Fruit fly (Drosophila melanogaster) whole organism, embryonic: ENCODE measurements around the gene CG31908.

Source experiments
- Adf1 ChIP-seq: fragments of 200-800 bp; sonication (Bioruptor generic); IDR thresholded peaks from 2 replicates; pipeline ENCODE4 v1.3.6; 2022; ENCODE audit warnings: missing biosample characterization, missing genetic modification characterization
- B-H2 ChIP-seq: fragments of 200-800 bp; sonication (Bioruptor generic); optimal IDR thresholded peaks from 2 replicates; lab custom pipeline; 2018; ENCODE audit warnings: missing biosample characterization, mild to moderate bottlenecking, missing genetic modification characterization
- BEAF-32 ChIP-seq: fragments of 200-800 bp; sonication (Bioruptor generic); optimal IDR thresholded peaks from 3 replicates; lab custom pipeline; 2017; ENCODE audit warnings: missing biosample characterization, missing genetic modification characterization, mild to moderate bottlenecking, moderate library complexity, missing genetic modification reagents
- CG11398 ChIP-seq: fragments of 200-800 bp; sonication (Bioruptor generic); optimal IDR thresholded peaks from 2 replicates; lab custom pipeline; 2016; ENCODE audit warnings: missing biosample characterization, missing genetic modification characterization
- CG11504 ChIP-seq: fragments of 200-800 bp; sonication (Bioruptor generic); optimal IDR thresholded peaks from 3 replicates; lab custom pipeline; 2019; ENCODE audit warnings: missing biosample characterization, mild to moderate bottlenecking, missing genetic modification characterization, moderate library complexity
- CG12391 ChIP-seq: fragments of 200-800 bp; sonication (Bioruptor generic); optimal IDR thresholded peaks from 3 replicates; lab custom pipeline; 2018; ENCODE audit warnings: missing biosample characterization, mild to moderate bottlenecking, missing genetic modification characterization, moderate library complexity
- CG13287 ChIP-seq: fragments of 200-800 bp; sonication (Bioruptor generic); IDR thresholded peaks from 2 replicates; pipeline ENCODE4 v1.3.6; 2022; ENCODE audit warnings: missing biosample characterization, missing genetic modification characterization; ENCODE audit not compliant: partially characterized antibody
- CG14667 ChIP-seq: fragments of 200-800 bp; sonication (Bioruptor generic); IDR thresholded peaks from 2 replicates; pipeline ENCODE4 v1.3.6; 2022; ENCODE audit warnings: missing biosample characterization, missing genetic modification characterization
- CG15479 ChIP-seq: fragments of 200-800 bp; sonication (Bioruptor generic); optimal IDR thresholded peaks from 3 replicates; lab custom pipeline; 2019; ENCODE audit warnings: missing biosample characterization, mild to moderate bottlenecking, missing genetic modification characterization, moderate library complexity
- CG1603 ChIP-seq: fragments of 200-800 bp; sonication (Bioruptor generic); optimal IDR thresholded peaks from 2 replicates; lab custom pipeline; 2019; ENCODE audit warnings: missing biosample characterization, mild to moderate bottlenecking, missing genetic modification characterization, moderate library complexity
- CG18476 ChIP-seq: fragments of 200-800 bp; sonication (Bioruptor generic); optimal IDR thresholded peaks from 2 replicates; lab custom pipeline; 2016; ENCODE audit warnings: missing biosample characterization, mild to moderate bottlenecking, missing genetic modification characterization
- CG2120 ChIP-seq: fragments of 200-800 bp; sonication (Bioruptor generic); optimal IDR thresholded peaks from 3 replicates; lab custom pipeline; 2016; ENCODE audit warnings: missing biosample characterization, missing genetic modification characterization
- CG2678 ChIP-seq: fragments of 200-800 bp; sonication (Bioruptor generic); optimal IDR thresholded peaks from 3 replicates; lab custom pipeline; 2019; ENCODE audit warnings: missing biosample characterization, mild to moderate bottlenecking, missing genetic modification characterization, moderate library complexity
- CG30020 ChIP-seq: fragments of 200-800 bp; optimal IDR thresholded peaks from 2 replicates; lab custom pipeline; 2019; ENCODE audit warnings: missing biosample characterization, mild to moderate bottlenecking, missing genetic modification characterization, moderate library complexity
- CG31441 ChIP-seq: fragments of 200-800 bp; sonication (Bioruptor generic); IDR thresholded peaks from 2 replicates; pipeline ENCODE4 v1.3.6; 2022; ENCODE audit warnings: missing biosample characterization, missing genetic modification characterization
- CG33213 ChIP-seq: fragments of 200-800 bp; sonication (Bioruptor generic); optimal IDR thresholded peaks from 3 replicates; lab custom pipeline; 2016; ENCODE audit warnings: missing biosample characterization, missing genetic modification characterization
- CG33557 ChIP-seq: fragments of 200-800 bp; sonication (Bioruptor generic); optimal IDR thresholded peaks from 2 replicates; lab custom pipeline; 2019; ENCODE audit warnings: missing biosample characterization, mild to moderate bottlenecking, missing genetic modification characterization, moderate library complexity
- CG8924 ChIP-seq: fragments of 200-800 bp; optimal IDR thresholded peaks from 3 replicates; lab custom pipeline; 2019; ENCODE audit warnings: missing biosample characterization, mild to moderate bottlenecking, missing genetic modification characterization, moderate library complexity
- CG9932 ChIP-seq: fragments of 200-800 bp; sonication (Bioruptor generic); IDR thresholded peaks from 2 replicates; pipeline ENCODE4 v1.3.6; 2022; ENCODE audit warnings: missing biosample characterization, missing genetic modification characterization
- E2f2 ChIP-seq: fragments of 200-800 bp; sonication (Bioruptor generic); IDR thresholded peaks from 2 replicates; pipeline ENCODE4 v1.3.6; 2022; ENCODE audit warnings: missing biosample characterization, missing genetic modification characterization
- Ets65A ChIP-seq: fragments of 200-800 bp; sonication (Bioruptor generic); peaks from one replicate; lab custom pipeline; 2016; ENCODE audit warnings: missing biosample characterization, missing genetic modification characterization
- HmgZ ChIP-seq: fragments of 200-800 bp; sonication (Bioruptor generic); optimal IDR thresholded peaks from 2 replicates; lab custom pipeline; 2018; ENCODE audit warnings: missing biosample characterization, mild to moderate bottlenecking, missing genetic modification characterization
- Jarid2 ChIP-seq: fragments of 200-800 bp; sonication (Bioruptor generic); optimal IDR thresholded peaks from 3 replicates; lab custom pipeline; 2017; ENCODE audit warnings: mild to moderate bottlenecking, missing biosample characterization, missing genetic modification reagents, missing genetic modification characterization
- Lhr ChIP-seq: fragments of 200-800 bp; sonication (Bioruptor generic); optimal IDR thresholded peaks from 3 replicates; lab custom pipeline; 2017; ENCODE audit warnings: mild to moderate bottlenecking, missing biosample characterization, missing genetic modification reagents, missing genetic modification characterization
- MBD-R2 ChIP-seq: fragments of 200-800 bp; sonication (Bioruptor generic); IDR thresholded peaks from 2 replicates; pipeline ENCODE4 v1.3.6; 2022; ENCODE audit warnings: missing biosample characterization, missing genetic modification characterization
- MESR4 ChIP-seq: fragments of 200-800 bp; sonication (Bioruptor generic); optimal IDR thresholded peaks from 2 replicates; lab custom pipeline; 2018; ENCODE audit warnings: missing biosample characterization, mild to moderate bottlenecking, missing genetic modification characterization, moderate library complexity
- Myb ChIP-seq: fragments of 200-800 bp; sonication (Bioruptor generic); optimal IDR thresholded peaks from 2 replicates; lab custom pipeline; 2016; ENCODE audit warnings: missing biosample characterization, missing genetic modification characterization
- Sry-β ChIP-seq: fragments of 200-800 bp; sonication (Bioruptor generic); optimal IDR thresholded peaks from 2 replicates; lab custom pipeline; 2018; ENCODE audit warnings: missing biosample characterization, mild to moderate bottlenecking, missing genetic modification characterization, moderate library complexity
- Sry-δ ChIP-seq: fragments of 200-800 bp; sonication (Bioruptor generic); optimal IDR thresholded peaks from 2 replicates; lab custom pipeline; 2016; ENCODE audit warnings: missing biosample characterization, missing genetic modification characterization
- YL-1 ChIP-seq: fragments of 200-800 bp; sonication (Bioruptor generic); optimal IDR thresholded peaks from 3 replicates; lab custom pipeline; 2017; ENCODE audit warnings: missing biosample characterization, mild to moderate bottlenecking, missing genetic modification characterization
- bigmax ChIP-seq: fragments of 200-800 bp; sonication (Bioruptor generic); optimal IDR thresholded peaks from 2 replicates; lab custom pipeline; 2018; ENCODE audit warnings: missing biosample characterization, mild to moderate bottlenecking, missing genetic modification characterization
- croc ChIP-seq: fragments of 200-800 bp; sonication (Bioruptor generic); conservative IDR thresholded peaks from 3 replicates; pipeline ENCODE4 v1.3.6; 2022; ENCODE audit warnings: missing biosample characterization, missing genetic modification characterization
- dm ChIP-seq: fragments of 200-800 bp; sonication (Bioruptor generic); optimal IDR thresholded peaks from 3 replicates; lab custom pipeline; 2016; ENCODE audit warnings: missing biosample characterization, missing genetic modification characterization
- eve ChIP-seq, 2 experiments: fragments of >200 bp; optimal IDR thresholded peaks; 2 replicates each; lab custom pipeline; 2017; ENCODE audit warnings: missing biosample characterization in 2 of 2, missing genetic modification characterization in 2 of 2
- klu ChIP-seq: fragments of 200-800 bp; sonication (Bioruptor generic); IDR thresholded peaks from 2 replicates; pipeline ENCODE4 v1.3.6; 2022; ENCODE audit warnings: missing biosample characterization, missing genetic modification characterization
- lab ChIP-seq: fragments of 200-800 bp; sonication (Bioruptor generic); optimal IDR thresholded peaks from 3 replicates; lab custom pipeline; 2017; ENCODE audit warnings: missing biosample characterization, missing genetic modification characterization, mild to moderate bottlenecking, moderate library complexity, missing genetic modification reagents
- lilli ChIP-seq: fragments of 200-800 bp; sonication (Bioruptor generic); optimal IDR thresholded peaks from 3 replicates; lab custom pipeline; 2016; ENCODE audit warnings: missing biosample characterization, missing genetic modification characterization
- lola ChIP-seq, 3 experiments: fragments of >200 bp in 2 of 3; fragments of 200-800 bp in 1 of 3; sonication (Bioruptor generic) in 1 of 3; optimal IDR thresholded peaks; 2 replicates each; lab custom pipeline; 2017 to 2019; ENCODE audit warnings: missing biosample characterization in 3 of 3, missing genetic modification characterization in 3 of 3, mild to moderate bottlenecking in 1 of 3, moderate library complexity in 1 of 3
- nmo ChIP-seq: fragments of 200-800 bp; sonication (Bioruptor generic); optimal IDR thresholded peaks from 2 replicates; lab custom pipeline; 2018; ENCODE audit warnings: missing biosample characterization, mild to moderate bottlenecking, missing genetic modification characterization, moderate library complexity
- phol ChIP-seq: fragments of 200-800 bp; sonication (Bioruptor generic); optimal IDR thresholded peaks from 3 replicates; lab custom pipeline; 2018; ENCODE audit warnings: missing biosample characterization, mild to moderate bottlenecking, missing genetic modification characterization, moderate library complexity
- prd ChIP-seq, 3 experiments: fragments of >200 bp in 2 of 3; fragments of 200-800 bp in 1 of 3; sonication (Bioruptor generic) in 1 of 3; optimal IDR thresholded peaks in 2 of 3; IDR thresholded peaks in 1 of 3; 2 replicates in 2 of 3; 3 replicates in 1 of 3; pipeline versions ENCODE4 v1.3.6 to Lab custom; 2017 to 2022; ENCODE audit warnings: missing biosample characterization in 1 of 3, missing genetic modification characterization in 1 of 3
- sc ChIP-seq, 3 experiments: fragments of >200 bp in 2 of 3; fragments of 200-800 bp in 1 of 3; sonication (Bioruptor generic) in 1 of 3; optimal IDR thresholded peaks; 2 replicates in 2 of 3; 3 replicates in 1 of 3; lab custom pipeline; 2017; ENCODE audit warnings: mild to moderate bottlenecking in 1 of 3, missing biosample characterization in 1 of 3, missing genetic modification characterization in 1 of 3, missing genetic modification reagents in 1 of 3
- schlank ChIP-seq: fragments of 200-800 bp; sonication (Bioruptor generic); optimal IDR thresholded peaks from 2 replicates; lab custom pipeline; 2018; ENCODE audit warnings: missing biosample characterization, mild to moderate bottlenecking, missing genetic modification characterization
- sens ChIP-seq: fragments of 200-800 bp; sonication (Bioruptor generic); peaks from one replicate; lab custom pipeline; 2016; ENCODE audit warnings: missing biosample characterization, missing genetic modification characterization
- stc ChIP-seq: fragments of 200-800 bp; sonication (Bioruptor generic); IDR thresholded peaks from 2 replicates; pipeline ENCODE4 v1.3.6; 2022; ENCODE audit warnings: missing biosample characterization, missing genetic modification characterization
- ttk ChIP-seq: fragments of 200-800 bp; sonication (Bioruptor generic); IDR thresholded peaks from 2 replicates; pipeline ENCODE4 v2.1.2; 2022; ENCODE audit warnings: missing biosample characterization, missing genetic modification characterization
- wdn ChIP-seq: fragments of 200-800 bp; sonication (Bioruptor generic); IDR thresholded peaks from 2 replicates; pipeline ENCODE4 v1.3.6; 2022; ENCODE audit warnings: missing biosample characterization, missing genetic modification characterization

Gene CG31908

dm6 chr2L:7065687-7066086, 38.5 kb upstream of the CG31908 start, which contains the start of gene Nuf2 (continued):
- TF ChIP-seq bigmax (GFP tag; lab: Kevin White, UChicago) = peak; percentile 26
- TF ChIP-seq CG11504 = peak; percentile 58
- peak; percentile 88 for TF ChIP-seq Lhr (GFP tag; lab: Kevin White, UChicago)
- TF ChIP-seq E2f2 (GFP tag; lab: Robert Waterston, UW) = peak; percentile 89
- 0 out of 2 replicates have a peak, but pooled peaks have one; percentile 20 for TF ChIP-seq Adf1 (GFP tag; lab: Robert Waterston, UW)
- peak; percentile 19 for TF ChIP-seq MESR4 (GFP tag; lab: Kevin White, UChicago)
- no peak for TF ChIP-seq Ets65A (GFP tag; lab: Kevin White, UChicago)
- TF ChIP-seq CG1603 (tag; lab: Kevin White, UChicago) = peak; percentile 78
- no peak for TF ChIP-seq schlank (tag; lab: Kevin White, UChicago)
- TF ChIP-seq HmgZ = peak; percentile 45
- TF ChIP-seq Myb (GFP tag; lab: Kevin White, UChicago) = peak; percentile 98
- TF ChIP-seq B-H2 (GFP tag; lab: Kevin White, UChicago) = no peak

dm6 chr2L:7063721-7064179, 36.6 kb upstream of the CG31908 start, which contains the start of gene Sem1:
Gene Sem1, plus strand, starts transcription at chr2L:7063986.
- TF ChIP-seq CG11398 (no peak), nmo (GFP tag; lab: Kevin White, UChicago) (peak; percentile 16), sc (optimal IDR thresholded peaks at IDR 0.05; lab: Kevin White, UChicago) (no peak), sc (GFP tag; optimal IDR thresholded peaks at IDR 0.05; lab: Kevin White, UChicago) (no peak), CG30020 (tag; lab: Kevin White, UChicago) (peak; percentile 47), CG14667 (GFP tag; lab: Robert Waterston, UW) (no peak), CG2120 (GFP tag; lab: Kevin White, UChicago) (peak; percentile 22), MBD-R2 (GFP tag; lab: Robert Waterston, UW) (peak; percentile 39; the same call in 1 of the 2 replicates), CG31441 (GFP tag; lab: Robert Waterston, UW) (no peak), prd (optimal IDR thresholded peaks at IDR 0.05; lab: Kevin White, UChicago) (no peak), prd (GFP tag; IDR thresholded peaks at IDR 0.05; lab: Robert Waterston, UW) (0 out of 3 replicates have a peak, but pooled peaks have one; percentile 14), YL-1 (GFP tag; lab: Kevin White, UChicago) (peak; percentile 31), stc (GFP tag; lab: Robert Waterston, UW) (no peak), BEAF-32 (GFP tag; lab: Kevin White, UChicago) (peak; percentile 7), ttk (GFP tag; lab: Robert Waterston, UW) (no peak), CG33557 (GFP tag; lab: Kevin White, UChicago) (no peak), CG11504 (peak; percentile 65), sens (GFP tag; lab: Kevin White, UChicago) (peak; percentile 54), lab (GFP tag; lab: Kevin White, UChicago) (no peak), wdn (GFP tag; lab: Robert Waterston, UW) (no peak), CG9932 (GFP tag; lab: Robert Waterston, UW) (peak; percentile 39; the same call in 1 of the 2 replicates), Sry-δ (GFP tag; lab: Kevin White, UChicago) (no peak), croc (GFP tag; lab: Robert Waterston, UW) (no peak), dm (GFP tag; lab: Kevin White, UChicago) (no peak), Myb (GFP tag; lab: Kevin White, UChicago) (peak; percentile 42), CG13287 (GFP tag; lab: Robert Waterston, UW) (peak; percentile 16), phol (tag; lab: Kevin White, UChicago) (peak; percentile 5), CG18476 (GFP tag; lab: Kevin White, UChicago) (no peak), lilli (peak; percentile 6), CG12391 (tag; lab: Kevin White, UChicago) (peak; percentile 13), lola (GFP tag; optimal IDR thresholded peaks at IDR 0.05; lab: Kevin White, UChicago) (no peak), eve (GFP tag; optimal IDR thresholded peaks at IDR 0.05; lab: Kevin White, UChicago) (no peak), CG8924 (tag; lab: Kevin White, UChicago) (peak; percentile 12), CG33213 (GFP tag; lab: Kevin White, UChicago) (no peak), CG15479 (no peak), CG1603 (tag; lab: Kevin White, UChicago) (peak; percentile 24), CG2678 (tag; lab: Kevin White, UChicago) (no peak), Jarid2 (GFP tag; lab: Kevin White, UChicago) (no peak), klu (no peak), Sry-β (peak; percentile 91)
